Worm (Caenorhabditis elegans): ENCODE measurements around the gene K02D10.1.

K02D10.1 gene

ce11 chrIII:8731310-8731709, 38.0 kb upstream of the K02D10.1 start, which contains the start of gene ZK370.4:
ZK370.4 (minus strand) TSS chrIII:8731410.
- TF ChIP-seq K09A11.1 (tag; optimal IDR thresholded peaks at IDR 0.05; ENCODE audit: insufficient read depth) = no peak
- TF ChIP-seq fax-1 (tag; optimal IDR thresholded peaks at IDR 0.05) = no peak
- no peak for TF ChIP-seq dmd-4 (tag; optimal IDR thresholded peaks at IDR 0.05; ENCODE audit: borderline replicate concordance)
- no peak for TF ChIP-seq nfya-1 (tag; optimal IDR thresholded peaks at IDR 0.05)
- no peak for TF ChIP-seq npax-4 (tag; optimal IDR thresholded peaks at IDR 0.05)
- TF ChIP-seq hlh-15 (tag; optimal IDR thresholded peaks at IDR 0.05) = no peak
- no peak for TF ChIP-seq ceh-9 (tag; optimal IDR thresholded peaks at IDR 0.05)
- no peak for TF ChIP-seq nhr-232 (tag; optimal IDR thresholded peaks at IDR 0.05)
- TF ChIP-seq ceh-45 (GFP tag; IDR thresholded peaks at IDR 0.05) = no peak
- TF ChIP-seq dve-1 (tag; optimal IDR thresholded peaks at IDR 0.05) = no peak
- TF ChIP-seq zip-5 (tag; optimal IDR thresholded peaks at IDR 0.05) = no peak
- no peak for TF ChIP-seq che-1 (tag; optimal IDR thresholded peaks at IDR 0.05)
- TF ChIP-seq tbx-7 (tag; optimal IDR thresholded peaks at IDR 0.05) = no peak
- no peak for TF ChIP-seq F13H6.1 (tag; optimal IDR thresholded peaks at IDR 0.05)
- no peak for TF ChIP-seq elt-2 (tag; optimal IDR thresholded peaks at IDR 0.05)
- TF ChIP-seq ceh-19 (GFP tag; optimal IDR thresholded peaks at IDR 0.05) = no peak

DNA sequence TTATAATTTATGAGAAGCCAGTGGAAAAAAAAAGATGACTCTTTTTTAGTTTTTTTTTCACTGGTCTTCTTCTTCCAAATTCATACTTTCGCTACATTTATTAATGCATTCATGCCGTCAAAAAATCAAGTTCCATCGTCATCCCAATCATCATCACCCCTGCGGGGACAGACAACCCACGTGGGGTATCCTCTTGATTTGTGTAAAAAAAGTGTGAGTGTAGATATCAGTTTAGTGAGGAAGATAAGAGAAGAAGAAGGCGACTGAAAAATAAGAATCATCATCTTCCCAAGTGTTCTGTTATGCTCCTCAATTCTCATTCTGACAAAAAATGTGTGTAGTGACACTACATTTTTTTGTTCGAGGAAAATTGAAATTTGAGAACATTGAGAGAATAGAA, 37.4 kb upstream of the K02D10.1 start:
- no peak for TF ChIP-seq fkh-10 (GFP tag; optimal IDR thresholded peaks at IDR 0.05)
- TF ChIP-seq ahr-1 (tag; optimal IDR thresholded peaks at IDR 0.05) = no peak
- no peak for TF ChIP-seq gmeb-2 (tag; optimal IDR thresholded peaks at IDR 0.05)
- no peak for TF ChIP-seq ceh-2 (tag; optimal IDR thresholded peaks at IDR 0.05)
- TF ChIP-seq mec-3 (tag; optimal IDR thresholded peaks at IDR 0.05; ENCODE audit: borderline replicate concordance) = no peak
- no peak for TF ChIP-seq ceh-48 (tag; optimal IDR thresholded peaks at IDR 0.05)
- TF ChIP-seq syd-9 (tag; optimal IDR thresholded peaks at IDR 0.05) = no peak
- no peak for TF ChIP-seq unc-86 (tag; optimal IDR thresholded peaks at IDR 0.05)
- TF ChIP-seq ceh-24 (tag; optimal IDR thresholded peaks at IDR 0.05) = no peak
- no peak for TF ChIP-seq ceh-9 (tag; optimal IDR thresholded peaks at IDR 0.05)
- TF ChIP-seq elt-4 (tag; optimal IDR thresholded peaks at IDR 0.05) = no peak
- no peak for TF ChIP-seq Y22D7AL.16 (tag; optimal IDR thresholded peaks at IDR 0.05)
- TF ChIP-seq pat-9 (tag; optimal IDR thresholded peaks at IDR 0.05) = no peak
- no peak for TF ChIP-seq ceh-19 (GFP tag; optimal IDR thresholded peaks at IDR 0.05)
- TF ChIP-seq ceh-45 (GFP tag; IDR thresholded peaks at IDR 0.05) = no peak

DNA sequence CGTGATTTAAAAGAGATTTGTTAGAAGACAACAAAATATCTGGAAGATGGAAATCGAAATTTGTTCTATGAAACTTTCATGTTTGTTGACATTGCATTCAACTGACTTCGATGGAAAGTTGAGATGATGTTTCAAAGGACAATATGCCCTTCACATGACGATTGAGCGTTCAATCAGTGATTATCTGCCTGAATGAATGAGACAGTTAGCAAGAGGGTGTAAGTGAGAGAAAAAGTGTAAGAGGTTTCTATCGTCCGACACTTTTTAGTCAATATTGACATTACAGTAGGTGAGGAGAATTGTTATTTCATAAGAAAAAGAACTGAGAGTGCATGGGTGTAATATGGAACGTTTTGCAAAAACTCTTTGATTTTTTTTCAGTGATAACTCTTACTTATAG, 36.1 kb upstream of the K02D10.1 start:
- TF ChIP-seq pat-9 (tag; optimal IDR thresholded peaks at IDR 0.05) (no peak), Y22D7AL.16 (tag; optimal IDR thresholded peaks at IDR 0.05) (no peak), pros-1 (tag; optimal IDR thresholded peaks at IDR 0.05) (no peak), rnt-1 (tag; optimal IDR thresholded peaks at IDR 0.05) (no peak), eyg-1 (tag; optimal IDR thresholded peaks at IDR 0.05) (no peak), ceh-45 (GFP tag; IDR thresholded peaks at IDR 0.05) (no peak), F13H6.1 (tag; optimal IDR thresholded peaks at IDR 0.05) (no peak), pag-3 (tag; optimal IDR thresholded peaks at IDR 0.05; ENCODE audit: borderline replicate concordance) (no peak), ahr-1 (tag; optimal IDR thresholded peaks at IDR 0.05) (no peak), hlh-13 (GFP tag; optimal IDR thresholded peaks at IDR 0.05) (no peak), elt-4 (tag; optimal IDR thresholded peaks at IDR 0.05) (no peak), hlh-8 (tag; optimal IDR thresholded peaks at IDR 0.05) (no peak), hlh-30 (tag; optimal IDR thresholded peaks at IDR 0.05; ENCODE audit: insufficient read depth) (no peak)

ce11 chrIII:8733667-8734066, 35.7 kb upstream of the K02D10.1 start:
- TF ChIP-seq ttx-3 (tag; optimal IDR thresholded peaks at IDR 0.05) = no peak
- no peak for TF ChIP-seq ceh-30 (tag; optimal IDR thresholded peaks at IDR 0.05)
- peak; percentile 78 for TF ChIP-seq elt-2 (tag; optimal IDR thresholded peaks at IDR 0.05)
- TF ChIP-seq ceh-2 (tag; optimal IDR thresholded peaks at IDR 0.05) = no peak
